Fruit fly (Drosophila melanogaster) whole organism, prepupa: ENCODE measurements around the gene CG31141.

ENCODE experiments used
- Blimp-1 ChIP-seq: fragments of 200-800 bp; sonication (Bioruptor generic); optimal IDR thresholded peaks from 3 replicates; lab custom pipeline; 2017; ENCODE audit warnings: missing biosample characterization, missing genetic modification characterization, mild to moderate bottlenecking, moderate library complexity, missing genetic modification reagents
- CG10669 ChIP-seq: fragments of 200-800 bp; sonication (Bioruptor generic); optimal IDR thresholded peaks from 3 replicates; lab custom pipeline; 2018; ENCODE audit warnings: missing biosample characterization, mild to moderate bottlenecking, missing genetic modification characterization, moderate library complexity
- CG11294 ChIP-seq: fragments of 200-800 bp; sonication (Bioruptor generic); IDR thresholded peaks from 2 replicates; pipeline ENCODE4 v1.3.6; 2022; ENCODE audit warnings: missing biosample characterization, missing genetic modification characterization
- CG11762 ChIP-seq: fragments of 200-800 bp; sonication (Bioruptor generic); optimal IDR thresholded peaks from 3 replicates; lab custom pipeline; 2016; ENCODE audit warnings: missing biosample characterization, missing genetic modification characterization; ENCODE audit not compliant: insufficient read depth
- CG1621 ChIP-seq: fragments of 200-800 bp; sonication (Bioruptor generic); optimal IDR thresholded peaks from 3 replicates; lab custom pipeline; 2018; ENCODE audit warnings: missing biosample characterization, mild to moderate bottlenecking, missing genetic modification characterization
- CG16779 ChIP-seq: fragments of 200-800 bp; sonication (Bioruptor generic); optimal IDR thresholded peaks from 3 replicates; lab custom pipeline; 2017; ENCODE audit warnings: missing biosample characterization, mild to moderate bottlenecking, missing genetic modification characterization
- CG3032 ChIP-seq: fragments of 200-800 bp; optimal IDR thresholded peaks from 2 replicates; lab custom pipeline; 2019; ENCODE audit warnings: missing biosample characterization, mild to moderate bottlenecking, missing genetic modification characterization, moderate library complexity
- CG31627 ChIP-seq: fragments of 200-800 bp; sonication (Bioruptor generic); optimal IDR thresholded peaks from 3 replicates; lab custom pipeline; 2016; ENCODE audit warnings: missing biosample characterization, missing genetic modification characterization
- CG34406 ChIP-seq: fragments of 200-800 bp; sonication (Bioruptor generic); optimal IDR thresholded peaks from 3 replicates; lab custom pipeline; 2016; ENCODE audit warnings: missing biosample characterization, missing genetic modification characterization
- CG3919 ChIP-seq: fragments of 200-800 bp; sonication (Bioruptor generic); optimal IDR thresholded peaks from 3 replicates; lab custom pipeline; 2016; ENCODE audit warnings: missing biosample characterization, missing genetic modification characterization
- CG4318 ChIP-seq: fragments of 200-800 bp; sonication (Bioruptor generic); optimal IDR thresholded peaks from 3 replicates; lab custom pipeline; 2017; ENCODE audit warnings: missing biosample characterization, mild to moderate bottlenecking, missing genetic modification characterization
- CG6276 ChIP-seq: fragments of 200-800 bp; sonication (Bioruptor generic); optimal IDR thresholded peaks from 2 replicates; lab custom pipeline; 2017; ENCODE audit warnings: missing biosample characterization, mild to moderate bottlenecking, missing genetic modification characterization
- CG6792 ChIP-seq: fragments of 200-800 bp; sonication (Bioruptor generic); optimal IDR thresholded peaks from 3 replicates; lab custom pipeline; 2016; ENCODE audit warnings: missing biosample characterization, missing genetic modification characterization
- CG6808 ChIP-seq: fragments of 200-800 bp; sonication (Bioruptor generic); optimal IDR thresholded peaks from 3 replicates; lab custom pipeline; 2017; ENCODE audit warnings: missing biosample characterization, missing genetic modification characterization, mild to moderate bottlenecking, moderate library complexity, missing genetic modification reagents
- CG6854 ChIP-seq: fragments of 200-800 bp; sonication (Bioruptor generic); optimal IDR thresholded peaks from 2 replicates; lab custom pipeline; 2017; ENCODE audit warnings: missing biosample characterization, mild to moderate bottlenecking, missing genetic modification characterization
- CG7368 ChIP-seq: fragments of 200-800 bp; sonication (Bioruptor generic); optimal IDR thresholded peaks from 3 replicates; lab custom pipeline; 2016; ENCODE audit warnings: missing biosample characterization, missing genetic modification characterization
- CG8119 ChIP-seq: fragments of 200-800 bp; sonication (Bioruptor generic); IDR thresholded peaks from 3 replicates; pipeline ENCODE4 v1.3.6; 2022; ENCODE audit warnings: missing biosample characterization, missing genetic modification characterization
- CG8319 ChIP-seq: fragments of 200-800 bp; sonication (Bioruptor generic); optimal IDR thresholded peaks from 3 replicates; lab custom pipeline; 2016; ENCODE audit warnings: missing biosample characterization, missing genetic modification characterization
- CG8632 ChIP-seq: fragments of 200-800 bp; sonication (Bioruptor generic); optimal IDR thresholded peaks from 3 replicates; lab custom pipeline; 2016; ENCODE audit warnings: missing biosample characterization, missing genetic modification characterization
- Eip75B ChIP-seq: fragments of 200-800 bp; sonication (Bioruptor generic); optimal IDR thresholded peaks from 3 replicates; lab custom pipeline; 2016; ENCODE audit warnings: missing biosample characterization, missing genetic modification characterization
- Eip78C ChIP-seq: fragments of 200-800 bp; sonication (Bioruptor generic); peaks from one replicate; lab custom pipeline; 2016; ENCODE audit warnings: missing biosample characterization, missing genetic modification characterization
- Eip93F ChIP-seq: fragments of 200-800 bp; sonication (Bioruptor generic); optimal IDR thresholded peaks from 2 replicates; lab custom pipeline; 2016; ENCODE audit warnings: missing biosample characterization, mild to moderate bottlenecking, missing genetic modification characterization
- Gug ChIP-seq: fragments of 200-800 bp; sonication (Bioruptor generic); IDR thresholded peaks from 2 replicates; pipeline ENCODE4 v1.3.6; 2022; ENCODE audit warnings: missing biosample characterization, missing genetic modification characterization
- Hr39 ChIP-seq: fragments of 200-800 bp; sonication (Bioruptor generic); optimal IDR thresholded peaks from 2 replicates; lab custom pipeline; 2016; ENCODE audit warnings: missing biosample characterization, missing genetic modification characterization
- Hr4 ChIP-seq: fragments of 200-800 bp; sonication (Bioruptor generic); optimal IDR thresholded peaks from 3 replicates; lab custom pipeline; 2016; ENCODE audit warnings: missing biosample characterization, missing genetic modification characterization
- Lpt ChIP-seq: fragments of 200-800 bp; sonication (Bioruptor generic); optimal IDR thresholded peaks from 3 replicates; lab custom pipeline; 2016; ENCODE audit warnings: missing biosample characterization, missing genetic modification characterization
- Met ChIP-seq: fragments of 200-800 bp; sonication (Bioruptor generic); optimal IDR thresholded peaks from 3 replicates; lab custom pipeline; 2016; ENCODE audit warnings: missing biosample characterization, missing genetic modification characterization
- OdsH ChIP-seq: fragments of 200-800 bp; sonication (Bioruptor generic); optimal IDR thresholded peaks from 3 replicates; lab custom pipeline; 2016; ENCODE audit warnings: missing biosample characterization, missing genetic modification characterization
- Sox102F ChIP-seq: fragments of 200-800 bp; sonication (Bioruptor generic); optimal IDR thresholded peaks from 2 replicates; lab custom pipeline; 2016; ENCODE audit warnings: missing biosample characterization, mild to moderate bottlenecking, missing genetic modification characterization
- Sox14 ChIP-seq: fragments of 200-800 bp; sonication (Bioruptor generic); optimal IDR thresholded peaks from 3 replicates; lab custom pipeline; 2016; ENCODE audit warnings: missing biosample characterization, missing genetic modification characterization
- Sox15 ChIP-seq: fragments of 200-800 bp; sonication (Bioruptor generic); optimal IDR thresholded peaks from 3 replicates; lab custom pipeline; 2016; ENCODE audit warnings: missing biosample characterization, missing genetic modification characterization
- achi ChIP-seq: fragments of 200-800 bp; sonication (Bioruptor generic); optimal IDR thresholded peaks from 3 replicates; lab custom pipeline; 2016; ENCODE audit warnings: missing biosample characterization, missing genetic modification characterization
- acj6 ChIP-seq: fragments of 200-800 bp; sonication (Bioruptor generic); optimal IDR thresholded peaks from 3 replicates; lab custom pipeline; 2016; ENCODE audit warnings: missing biosample characterization, missing genetic modification characterization
- cyc ChIP-seq: fragments of 200-800 bp; sonication (Bioruptor generic); optimal IDR thresholded peaks from 3 replicates; lab custom pipeline; 2016; ENCODE audit warnings: missing biosample characterization, missing genetic modification characterization
- dac ChIP-seq: fragments of 200-800 bp; sonication (Bioruptor generic); optimal IDR thresholded peaks from 2 replicates; lab custom pipeline; 2017; ENCODE audit warnings: missing biosample characterization, mild to moderate bottlenecking, missing genetic modification characterization
- eg ChIP-seq: fragments of 200-800 bp; sonication (Bioruptor generic); IDR thresholded peaks from 3 replicates; pipeline ENCODE4 v1.3.6; 2022; ENCODE audit warnings: missing biosample characterization, missing genetic modification characterization
- esn ChIP-seq: fragments of 200-800 bp; sonication (Bioruptor generic); optimal IDR thresholded peaks from 2 replicates; lab custom pipeline; 2016; ENCODE audit warnings: missing biosample characterization, mild to moderate bottlenecking, missing genetic modification characterization, moderate library complexity
- fd59A ChIP-seq: fragments of 200-800 bp; sonication (Bioruptor generic); optimal IDR thresholded peaks from 2 replicates; lab custom pipeline; 2017; ENCODE audit warnings: missing biosample characterization, mild to moderate bottlenecking, missing genetic modification characterization, missing genetic modification reagents
- lz ChIP-seq: fragments of 200-800 bp; sonication (Bioruptor generic); optimal IDR thresholded peaks from 3 replicates; lab custom pipeline; 2016; ENCODE audit warnings: missing biosample characterization, missing genetic modification characterization
- net ChIP-seq: fragments of 200-800 bp; sonication (Bioruptor generic); optimal IDR thresholded peaks from 3 replicates; lab custom pipeline; 2016; ENCODE audit warnings: missing biosample characterization, missing genetic modification characterization
- pdm3 ChIP-seq: fragments of 200-800 bp; sonication (Bioruptor generic); optimal IDR thresholded peaks from 3 replicates; lab custom pipeline; 2016; ENCODE audit warnings: missing biosample characterization, missing genetic modification characterization
- salr ChIP-seq, 2 experiments: fragments of 200-800 bp; sonication (Bioruptor generic); optimal IDR thresholded peaks; 3 replicates each; lab custom pipeline; 2016 to 2018; ENCODE audit warnings: missing biosample characterization in 2 of 2, missing genetic modification characterization in 2 of 2, mild to moderate bottlenecking in 1 of 2
- spab ChIP-seq: fragments of 200-800 bp; sonication (Bioruptor generic); optimal IDR thresholded peaks from 2 replicates; lab custom pipeline; 2017; ENCODE audit warnings: missing biosample characterization, mild to moderate bottlenecking, missing genetic modification characterization, missing genetic modification reagents
- ss ChIP-seq, 2 experiments: fragments of 200-800 bp; sonication (Bioruptor generic); optimal IDR thresholded peaks; 2 replicates in 1 of 2; 3 replicates in 1 of 2; lab custom pipeline; 2017 to 2018; ENCODE audit warnings: mild to moderate bottlenecking in 2 of 2, missing biosample characterization in 2 of 2, missing genetic modification characterization in 2 of 2, moderate library complexity in 1 of 2
- svp ChIP-seq: fragments of 200-800 bp; sonication (Bioruptor generic); peaks from one replicate; lab custom pipeline; 2016; ENCODE audit warnings: missing biosample characterization, missing genetic modification characterization
- topi ChIP-seq: fragments of 200-800 bp; sonication (Bioruptor generic); optimal IDR thresholded peaks from 3 replicates; lab custom pipeline; 2016; ENCODE audit warnings: missing biosample characterization, missing genetic modification characterization

CG31141 gene

dm6 chr3R:23955380-23955779 is 32.3 kb downstream of the CG31141 start (continued):
- no peak for TF ChIP-seq achi (GFP tag; lab: Kevin White, UChicago)
- no peak for TF ChIP-seq net (GFP tag; lab: Kevin White, UChicago)
- TF ChIP-seq CG6854 (GFP tag; lab: Kevin White, UChicago): peak; percentile 56
- TF ChIP-seq CG10669 (GFP tag; lab: Kevin White, UChicago): no peak
- TF ChIP-seq CG6276 (GFP tag; lab: Kevin White, UChicago): no peak
- TF ChIP-seq spab (GFP tag; lab: Kevin White, UChicago): no peak
- TF ChIP-seq CG3919 (GFP tag; lab: Kevin White, UChicago): peak; percentile 41
- TF ChIP-seq salr (GFP tag; optimal IDR thresholded peaks at IDR 0.05; lab: Kevin White, UChicago): no peak
- no peak for TF ChIP-seq CG1621 (tag; lab: Kevin White, UChicago)
- no peak for TF ChIP-seq OdsH (GFP tag; lab: Kevin White, UChicago)
- TF ChIP-seq cyc (GFP tag; lab: Kevin White, UChicago): no peak
- no peak for TF ChIP-seq Hr39 (GFP tag; lab: Kevin White, UChicago)
- no peak for TF ChIP-seq CG31627 (GFP tag; lab: Kevin White, UChicago)
- no peak for TF ChIP-seq pdm3 (GFP tag; lab: Kevin White, UChicago)
- TF ChIP-seq CG34406 (GFP tag; lab: Kevin White, UChicago): no peak
- TF ChIP-seq svp (GFP tag; lab: Kevin White, UChicago): peak; percentile 46

- TF ChIP-seq CG11294 (GFP tag; lab: Robert Waterston, UW): peak; percentile 91
- TF ChIP-seq cyc (GFP tag; lab: Kevin White, UChicago): peak; percentile 89
- TF ChIP-seq CG8119 (GFP tag; lab: Robert Waterston, UW): peak; percentile 90
- peak; percentile 77 for TF ChIP-seq CG4318 (GFP tag; lab: Kevin White, UChicago)
- TF ChIP-seq CG7368 (GFP tag; lab: Kevin White, UChicago): peak; percentile 76
- TF ChIP-seq CG6276 (GFP tag; lab: Kevin White, UChicago): no peak
- peak; percentile 97 for TF ChIP-seq eg
- TF ChIP-seq salr (GFP tag; optimal IDR thresholded peaks at IDR 0.05; lab: Kevin White, UChicago): peak in 1 of 2 experiments; percentile 76
- TF ChIP-seq Blimp-1 (GFP tag; lab: Kevin White, UChicago): peak; percentile 60
- TF ChIP-seq CG16779 (tag; lab: Kevin White, UChicago): no peak
- peak; percentile 93 for TF ChIP-seq svp (GFP tag; lab: Kevin White, UChicago)
- peak; percentile 90 for TF ChIP-seq Gug (GFP tag; lab: Robert Waterston, UW)
- peak; percentile 79 for TF ChIP-seq achi (GFP tag; lab: Kevin White, UChicago)
- TF ChIP-seq CG6808 (GFP tag; lab: Kevin White, UChicago): peak; percentile 67
- TF ChIP-seq spab (GFP tag; lab: Kevin White, UChicago): peak; percentile 58
- TF ChIP-seq dac: peak; percentile 57
- TF ChIP-seq lz: peak; percentile 92
- TF ChIP-seq ss (GFP tag; optimal IDR thresholded peaks at IDR 0.05; lab: Kevin White, UChicago): peak; percentile 20 to 65
- peak; percentile 83 for TF ChIP-seq CG6792 (GFP tag; lab: Kevin White, UChicago)
- TF ChIP-seq CG8319 (GFP tag; lab: Kevin White, UChicago): peak; percentile 79
- peak; percentile 91 for TF ChIP-seq CG31627 (GFP tag; lab: Kevin White, UChicago)
- peak; percentile 81 for TF ChIP-seq Sox15 (GFP tag; lab: Kevin White, UChicago)
- TF ChIP-seq CG34406 (GFP tag; lab: Kevin White, UChicago): peak; percentile 65
- peak; percentile 86 for TF ChIP-seq CG3032
- TF ChIP-seq Hr4 (GFP tag; lab: Kevin White, UChicago): peak; percentile 87
- TF ChIP-seq Met (GFP tag; lab: Kevin White, UChicago): no peak
- TF ChIP-seq Eip93F (GFP tag; lab: Kevin White, UChicago): peak; percentile 57
- TF ChIP-seq esn (GFP tag; lab: Kevin White, UChicago): peak; percentile 93
- TF ChIP-seq CG11762 (GFP tag; lab: Kevin White, UChicago): peak; percentile 65
- TF ChIP-seq Sox102F (GFP tag; lab: Kevin White, UChicago): peak; percentile 82
- TF ChIP-seq CG8632: peak; percentile 63
- TF ChIP-seq acj6 (GFP tag; lab: Kevin White, UChicago): peak; percentile 91
- peak; percentile 88 for TF ChIP-seq Sox14 (GFP tag; lab: Kevin White, UChicago)
- TF ChIP-seq fd59A (GFP tag; lab: Kevin White, UChicago): peak; percentile 59
- peak; percentile 87 for TF ChIP-seq Eip75B (GFP tag; lab: Kevin White, UChicago)
- TF ChIP-seq CG3919 (GFP tag; lab: Kevin White, UChicago): peak; percentile 87
- TF ChIP-seq CG1621 (tag; lab: Kevin White, UChicago): peak; percentile 66
- TF ChIP-seq Eip78C (GFP tag; lab: Kevin White, UChicago): peak; percentile 95
- peak; percentile 87 for TF ChIP-seq topi (GFP tag; lab: Kevin White, UChicago)
- peak; percentile 62 for TF ChIP-seq Lpt
These were observed 35.2 kb downstream of the CG31141 start, which contains the start of the genes GluProRS and AP-1sigma for dm6 chr3R:23958091-23958838. GluProRS (minus strand) TSS chr3R:23958391. AP-1sigma (plus strand) TSS chr3R:23958651.
